Worm (Caenorhabditis elegans): ENCODE results near the gene ZK1307.3.

The ZK1307.3 gene

DNA sequence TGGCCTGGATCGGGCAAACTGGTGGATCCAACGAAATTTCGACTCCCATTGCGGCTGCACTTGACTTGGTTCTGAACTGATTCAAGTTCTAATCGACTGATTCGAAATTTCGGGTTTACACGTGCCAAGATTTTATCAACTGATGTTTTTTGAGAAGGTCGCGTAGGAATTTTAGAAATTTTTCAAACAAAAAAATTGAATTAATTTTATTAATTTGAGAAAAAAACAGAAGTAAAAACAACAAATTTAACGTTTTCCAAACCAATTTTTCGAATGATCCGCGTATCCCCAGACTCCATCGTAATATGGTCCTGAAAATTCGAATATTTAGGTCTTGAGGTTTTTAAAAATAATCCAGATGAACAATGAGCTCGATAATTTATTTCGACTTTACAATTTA lies at the start of gene ZK1307.3:
ZK1307.3 (minus strand) TSS at position 101 of the 400 bp plus-strand sequence.
- TF ChIP-seq ceh-36 (tag; optimal IDR thresholded peaks at IDR 0.05) (no peak), hmbx-1 (tag; optimal IDR thresholded peaks at IDR 0.05) (no peak), B0310.2 (tag; optimal IDR thresholded peaks at IDR 0.05) (no peak), F13C5.2 (tag; optimal IDR thresholded peaks at IDR 0.05) (no peak), sea-1 (GFP tag; conservative IDR thresholded peaks at IDR 0.05) (no peak), ama-1 (optimal IDR thresholded peaks at IDR 0.05) (no peak), tbx-11 (GFP tag; IDR thresholded peaks at IDR 0.05) (no peak), flt-1 (GFP tag; IDR thresholded peaks at IDR 0.05) (no peak), ceh-13 (GFP tag; optimal IDR thresholded peaks at IDR 0.05) (no peak)

DNA sequence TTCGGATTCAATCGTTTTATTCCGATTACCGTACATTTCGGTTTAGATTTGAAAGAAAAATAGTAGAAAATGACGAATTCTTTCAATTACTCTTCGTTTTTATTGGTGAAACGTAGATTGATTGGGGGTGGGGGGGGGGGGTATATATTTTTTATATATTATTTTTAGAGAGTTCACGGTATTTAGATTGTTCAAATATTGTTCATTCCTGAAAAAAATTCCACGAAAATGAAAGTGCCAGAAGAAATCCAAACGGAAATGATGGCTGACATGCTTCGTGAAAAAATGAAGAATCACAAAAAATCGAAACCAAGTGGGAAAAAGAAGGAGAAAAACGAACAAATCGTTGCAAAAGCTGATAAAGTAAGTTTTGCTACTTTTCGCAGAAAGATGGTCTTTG lies 47.5 kb upstream of the ZK1307.3 start, which contains the start of the genes Y53C12A.8 and Y53C12A.7:
Y53C12A.8 (minus strand) TSS at position 101 of the 400 bp plus-strand sequence.
Y53C12A.7 (plus strand) TSS at position 181 of the 400 bp plus-strand sequence.
- TF ChIP-seq ama-1 (optimal IDR thresholded peaks at IDR 0.05) (no peak), aly-1 (tag; optimal IDR thresholded peaks at IDR 0.05) (no peak)

DNA sequence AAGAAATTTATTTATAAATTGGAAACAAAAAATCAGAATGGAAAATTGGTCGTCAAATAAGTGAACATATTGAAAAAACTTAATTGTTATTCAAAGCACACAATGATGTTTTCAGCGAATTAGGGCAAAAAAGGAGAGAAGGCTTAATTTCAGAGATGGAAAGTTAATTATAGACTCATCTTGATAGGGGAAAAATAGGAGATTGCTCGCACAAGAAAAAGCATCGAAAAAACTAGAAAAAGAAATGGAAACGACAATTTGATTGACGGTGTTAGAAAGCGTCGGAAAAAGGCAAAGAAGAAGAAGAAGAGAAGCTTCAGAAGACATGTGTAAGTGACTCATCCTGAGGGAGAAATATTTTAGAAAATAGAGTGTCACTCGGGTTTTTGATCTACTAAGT lies 43.1 kb upstream of the ZK1307.3 start:
- TF ChIP-seq F13C5.2 (tag; optimal IDR thresholded peaks at IDR 0.05) (no peak), aly-1 (tag; optimal IDR thresholded peaks at IDR 0.05) (no peak), hnd-1 (tag; optimal IDR thresholded peaks at IDR 0.05) (no peak), ceh-13 (GFP tag; optimal IDR thresholded peaks at IDR 0.05) (no peak), flt-1 (GFP tag; IDR thresholded peaks at IDR 0.05) (no peak), tbx-37 (GFP tag; conservative IDR thresholded peaks at IDR 0.05) (no peak), sea-1 (GFP tag; conservative IDR thresholded peaks at IDR 0.05) (no peak), tra-4 (tag; optimal IDR thresholded peaks at IDR 0.05) (no peak), tbx-11 (GFP tag; IDR thresholded peaks at IDR 0.05) (no peak), scrt-1 (GFP tag; IDR thresholded peaks at IDR 0.05) (no peak), hmbx-1 (tag; optimal IDR thresholded peaks at IDR 0.05) (no peak), ets-7 (tag; optimal IDR thresholded peaks at IDR 0.05) (no peak), hmg-4 (GFP tag; optimal IDR thresholded peaks at IDR 0.05) (no peak)

DNA sequence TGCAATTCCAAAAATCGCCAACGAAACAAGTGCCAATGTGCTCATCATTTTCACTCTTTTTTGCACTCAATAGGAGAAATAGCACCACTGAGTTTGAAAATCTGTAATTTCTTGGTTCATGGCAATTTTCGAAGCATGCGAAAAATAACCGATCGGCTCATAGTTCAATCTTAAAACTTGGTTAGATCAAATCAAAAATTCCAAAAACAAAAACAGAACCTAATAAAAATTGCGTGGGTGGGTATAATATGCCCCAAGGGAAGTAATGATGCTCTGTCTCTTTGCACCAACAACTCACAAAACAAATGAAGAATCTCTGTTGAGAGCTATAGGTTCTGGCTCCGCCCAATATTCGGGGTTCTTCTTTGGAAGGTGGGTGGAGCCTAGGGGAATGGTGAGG lies 39.0 kb upstream of the ZK1307.3 start, which contains the start of gene nlp-11:
nlp-11 (minus strand) TSS at position 101 of the 400 bp plus-strand sequence.
- TF ChIP-seq pes-1 (GFP tag; IDR thresholded peaks at IDR 0.05), result no peak
- TF ChIP-seq ama-1 (optimal IDR thresholded peaks at IDR 0.05), result no peak
- no peak for TF ChIP-seq F13C5.2 (tag; optimal IDR thresholded peaks at IDR 0.05)
- no peak for TF ChIP-seq B0310.2 (tag; optimal IDR thresholded peaks at IDR 0.05)
- no peak for TF ChIP-seq hnd-1 (tag; optimal IDR thresholded peaks at IDR 0.05)
- TF ChIP-seq hmg-4 (GFP tag; optimal IDR thresholded peaks at IDR 0.05), result no peak

DNA sequence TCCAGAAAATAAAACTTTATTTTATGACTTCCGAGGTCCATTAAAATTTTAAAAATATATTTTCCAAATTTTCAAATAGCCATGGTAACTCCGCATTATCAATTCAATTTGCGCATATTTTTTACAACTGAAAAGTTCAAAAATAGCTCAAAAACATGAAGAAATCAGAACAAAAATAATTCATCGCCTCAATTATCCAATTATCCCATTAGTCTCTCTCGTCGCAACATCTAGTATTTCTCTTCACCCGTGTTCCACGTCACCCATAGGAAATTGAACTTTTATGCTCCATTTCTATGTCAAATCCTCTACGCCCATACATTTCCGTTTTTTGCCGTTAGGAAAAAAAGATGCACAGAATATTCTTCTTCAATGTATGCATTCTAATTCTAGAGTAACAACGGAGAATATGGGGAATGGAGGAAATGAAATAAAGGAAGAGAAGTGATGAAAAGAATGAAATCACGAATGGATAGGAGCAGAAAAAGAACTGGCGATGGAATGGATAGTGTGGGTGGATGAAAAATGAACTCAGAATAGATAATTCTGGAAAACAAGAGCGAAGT lies 37.3 kb upstream of the ZK1307.3 start:
- TF ChIP-seq hmg-4 (GFP tag; optimal IDR thresholded peaks at IDR 0.05) (no peak), tbx-11 (GFP tag; IDR thresholded peaks at IDR 0.05) (no peak), F13C5.2 (tag; optimal IDR thresholded peaks at IDR 0.05) (no peak), tbx-37 (GFP tag; conservative IDR thresholded peaks at IDR 0.05) (no peak), ceh-13 (GFP tag; optimal IDR thresholded peaks at IDR 0.05) (no peak), sea-1 (GFP tag; conservative IDR thresholded peaks at IDR 0.05) (no peak), pes-1 (GFP tag; IDR thresholded peaks at IDR 0.05) (no peak), flt-1 (GFP tag; IDR thresholded peaks at IDR 0.05) (no peak), hnd-1 (tag; optimal IDR thresholded peaks at IDR 0.05) (no peak), tra-4 (tag; optimal IDR thresholded peaks at IDR 0.05) (no peak), B0310.2 (tag; optimal IDR thresholded peaks at IDR 0.05) (no peak), scrt-1 (GFP tag; IDR thresholded peaks at IDR 0.05) (no peak), ama-1 (optimal IDR thresholded peaks at IDR 0.05) (no peak), ceh-36 (tag; optimal IDR thresholded peaks at IDR 0.05) (no peak), hmbx-1 (tag; optimal IDR thresholded peaks at IDR 0.05) (no peak)

DNA sequence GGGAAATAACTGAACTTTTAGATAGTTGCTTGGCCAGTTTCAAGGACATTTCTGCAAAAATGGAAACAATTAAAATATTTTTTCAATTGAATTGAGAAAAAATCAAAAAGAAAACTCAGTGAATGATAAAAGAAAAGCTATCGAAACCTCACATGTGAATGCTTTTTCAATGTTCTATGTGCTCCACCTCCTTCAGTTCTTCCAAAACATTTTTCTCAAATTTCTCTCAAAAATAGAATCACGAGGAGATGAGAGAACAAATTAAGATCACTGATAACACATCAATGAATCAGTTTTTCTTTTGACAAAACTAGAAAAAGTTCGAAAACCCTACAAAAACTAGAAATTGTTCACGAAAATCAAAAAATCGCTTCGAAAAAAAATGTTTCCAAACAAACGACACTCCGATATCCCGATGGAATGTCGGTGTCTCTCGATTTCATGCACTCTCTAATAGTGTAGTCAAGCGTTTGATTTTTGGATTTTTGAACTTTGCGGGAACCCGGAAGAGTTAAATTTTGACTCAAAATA lies 33.9 kb upstream of the ZK1307.3 start, which contains the start of gene ZK1320.9:
ZK1320.9 (minus strand) TSS at position 51 of the 531 bp plus-strand sequence.
- TF ChIP-seq hnd-1 (tag; optimal IDR thresholded peaks at IDR 0.05) (no peak), hmbx-1 (tag; optimal IDR thresholded peaks at IDR 0.05) (no peak), B0310.2 (tag; optimal IDR thresholded peaks at IDR 0.05) (no peak), F13C5.2 (tag; optimal IDR thresholded peaks at IDR 0.05) (no peak), ama-1 (optimal IDR thresholded peaks at IDR 0.05) (no peak), flt-1 (GFP tag; IDR thresholded peaks at IDR 0.05) (no peak), ceh-36 (tag; optimal IDR thresholded peaks at IDR 0.05) (no peak), tbx-11 (GFP tag; IDR thresholded peaks at IDR 0.05) (no peak), tbx-37 (GFP tag; conservative IDR thresholded peaks at IDR 0.05) (no peak), aly-1 (tag; optimal IDR thresholded peaks at IDR 0.05) (no peak), pes-1 (GFP tag; IDR thresholded peaks at IDR 0.05) (no peak), sea-1 (GFP tag; conservative IDR thresholded peaks at IDR 0.05) (no peak), ceh-13 (GFP tag; optimal IDR thresholded peaks at IDR 0.05) (no peak), tra-4 (tag; optimal IDR thresholded peaks at IDR 0.05) (no peak), ets-7 (tag; optimal IDR thresholded peaks at IDR 0.05) (no peak), hmg-4 (GFP tag; optimal IDR thresholded peaks at IDR 0.05) (no peak), scrt-1 (GFP tag; IDR thresholded peaks at IDR 0.05) (no peak)

DNA sequence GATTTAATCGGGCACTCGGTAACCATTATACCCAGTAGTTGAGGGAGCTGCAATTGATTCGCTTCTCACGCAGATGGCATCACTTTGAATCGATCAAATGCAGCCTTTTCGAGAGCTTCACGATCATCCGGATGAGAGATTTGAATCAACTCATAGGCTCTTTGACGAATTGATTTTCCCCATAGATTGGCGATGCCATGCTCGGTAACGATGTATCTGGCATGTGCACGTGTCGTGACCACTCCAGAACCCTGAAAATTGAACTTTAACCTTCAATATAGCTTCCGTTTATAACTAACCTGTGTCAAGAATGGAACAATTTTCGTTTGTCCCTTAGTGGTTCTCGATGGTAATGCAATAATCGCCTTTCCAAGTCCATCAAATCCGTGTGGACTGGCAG lies 31.4 kb upstream of the ZK1307.3 start:
- TF ChIP-seq flt-1 (GFP tag; IDR thresholded peaks at IDR 0.05), result no peak
- TF ChIP-seq aly-1 (tag; optimal IDR thresholded peaks at IDR 0.05), result no peak
- TF ChIP-seq sea-1 (GFP tag; conservative IDR thresholded peaks at IDR 0.05), result no peak
- TF ChIP-seq hmbx-1 (tag; optimal IDR thresholded peaks at IDR 0.05), result no peak
- no peak for TF ChIP-seq ceh-13 (GFP tag; optimal IDR thresholded peaks at IDR 0.05)
- TF ChIP-seq tbx-11 (GFP tag; IDR thresholded peaks at IDR 0.05), result no peak
- TF ChIP-seq B0310.2 (tag; optimal IDR thresholded peaks at IDR 0.05), result no peak
- no peak for TF ChIP-seq ama-1 (optimal IDR thresholded peaks at IDR 0.05)
- no peak for TF ChIP-seq tbx-37 (GFP tag; conservative IDR thresholded peaks at IDR 0.05)
- TF ChIP-seq hmg-4 (GFP tag; optimal IDR thresholded peaks at IDR 0.05), result no peak
- no peak for TF ChIP-seq tra-4 (tag; optimal IDR thresholded peaks at IDR 0.05)
- TF ChIP-seq scrt-1 (GFP tag; IDR thresholded peaks at IDR 0.05), result no peak
- TF ChIP-seq ceh-36 (tag; optimal IDR thresholded peaks at IDR 0.05), result no peak
- TF ChIP-seq F13C5.2 (tag; optimal IDR thresholded peaks at IDR 0.05), result no peak
- TF ChIP-seq hnd-1 (tag; optimal IDR thresholded peaks at IDR 0.05), result no peak
- no peak for TF ChIP-seq pes-1 (GFP tag; IDR thresholded peaks at IDR 0.05)
